Fruit fly (Drosophila melanogaster) Kc167 (cell line): ENCODE measurements around the gene CG13920.

Experiments used
- Myc ChIP-seq: fragments of >200 bp; optimal IDR thresholded peaks from 2 replicates; lab custom pipeline; 2017; ENCODE audit warnings: missing external identifiers
- Sin3A ChIP-seq: fragments of >200 bp; optimal IDR thresholded peaks from 2 replicates; lab custom pipeline; 2018; ENCODE audit warnings: missing external identifiers
- h ChIP-seq: fragments of >200 bp; optimal IDR thresholded peaks from 3 replicates; lab custom pipeline; 2018; ENCODE audit warnings: missing external identifiers
- insv ChIP-seq: fragments of >200 bp; optimal IDR thresholded peaks from 3 replicates; lab custom pipeline; 2018; ENCODE audit warnings: missing external identifiers
- psq ChIP-seq: fragments of >200 bp; optimal IDR thresholded peaks from 2 replicates; lab custom pipeline; 2017; ENCODE audit warnings: missing external identifiers
- ttk ChIP-seq: sonication (Bioruptor generic); optimal IDR thresholded peaks from 2 replicates; lab custom pipeline; 2017; ENCODE audit warnings: missing external identifiers

Gene CG13920

DNA sequence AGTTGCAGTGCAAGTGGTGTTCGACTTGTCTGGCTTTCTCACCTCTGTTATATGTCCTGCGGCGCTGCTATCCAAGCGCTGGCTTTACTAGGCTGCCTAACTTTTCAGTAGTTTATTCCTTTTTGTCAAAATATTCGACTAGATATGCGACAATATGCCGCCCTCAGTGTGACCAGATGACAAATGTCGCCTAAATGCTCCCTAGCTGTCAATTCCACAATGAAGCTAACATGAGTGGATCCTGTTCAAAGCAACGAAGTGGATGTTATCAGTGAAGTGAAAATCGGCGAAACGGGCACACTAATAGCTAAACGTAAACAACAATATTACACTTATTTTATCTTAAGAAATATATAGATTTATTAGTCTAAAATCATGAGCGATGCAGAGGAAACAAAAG is 16.1 kb downstream of the CG13920 start, which contains the start of the genes Srrm234 and CG7974:
Gene Srrm234, minus strand, starts transcription at position 189 of the 400 bp plus-strand sequence.
Gene CG7974, plus strand, starts transcription at position 263 of the 400 bp plus-strand sequence.
- TF ChIP-seq psq (lab: Kevin White, UChicago): no peak
- TF ChIP-seq ttk (lab: Kevin White, UChicago): no peak
- no peak for TF ChIP-seq insv (lab: Kevin White, UChicago)
- no peak for TF ChIP-seq Sin3A (lab: Kevin White, UChicago)
- no peak for TF ChIP-seq Myc (lab: Kevin White, UChicago)
- no peak for TF ChIP-seq h (lab: Kevin White, UChicago)

- TF ChIP-seq h (lab: Kevin White, UChicago): no peak
- TF ChIP-seq Myc (lab: Kevin White, UChicago): no peak
- no peak for TF ChIP-seq insv (lab: Kevin White, UChicago)
- no peak for TF ChIP-seq psq (lab: Kevin White, UChicago)
- no peak for TF ChIP-seq Sin3A (lab: Kevin White, UChicago)
- TF ChIP-seq ttk (lab: Kevin White, UChicago): no peak
Observed at dm6 chr3L:1665544-1665943, 16.8 kb downstream of the CG13920 start.

dm6 chr3L:1667423-1667822 is 18.7 kb downstream of the CG13920 start:
- TF ChIP-seq ttk (lab: Kevin White, UChicago): peak; percentile 94
- TF ChIP-seq insv (lab: Kevin White, UChicago): no peak

DNA sequence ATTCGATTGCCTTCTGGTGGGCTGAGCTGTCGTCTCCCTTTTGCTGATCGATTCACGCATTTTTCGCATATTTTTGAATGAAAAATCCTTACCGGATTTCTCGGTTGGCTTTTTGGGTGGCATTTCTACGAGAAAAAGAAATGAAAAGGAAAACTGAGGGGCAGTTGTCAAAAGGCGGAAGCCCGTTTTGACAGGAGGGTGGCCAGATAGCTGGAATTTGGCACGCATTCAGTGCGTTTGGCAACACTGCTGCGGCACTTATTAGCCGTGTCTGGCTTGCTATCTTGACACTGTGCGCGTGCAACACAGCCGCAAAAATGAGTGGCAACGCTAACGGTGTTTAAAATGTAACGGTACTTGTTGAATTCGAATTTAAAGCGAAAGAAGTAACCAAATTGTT is 19.8 kb downstream of the CG13920 start, which contains the start of gene RpL23A:
Gene RpL23A, minus strand, starts transcription at position 151 of the 400 bp plus-strand sequence.
- TF ChIP-seq Sin3A (lab: Kevin White, UChicago): no peak
- TF ChIP-seq psq (lab: Kevin White, UChicago): no peak
- TF ChIP-seq ttk (lab: Kevin White, UChicago): no peak
- no peak for TF ChIP-seq Myc (lab: Kevin White, UChicago)
- no peak for TF ChIP-seq insv (lab: Kevin White, UChicago)
- TF ChIP-seq h (lab: Kevin White, UChicago): no peak

- TF ChIP-seq psq (lab: Kevin White, UChicago): no peak
- no peak for TF ChIP-seq Myc (lab: Kevin White, UChicago)
- no peak for TF ChIP-seq Sin3A (lab: Kevin White, UChicago)
- TF ChIP-seq ttk (lab: Kevin White, UChicago): no peak
- no peak for TF ChIP-seq h (lab: Kevin White, UChicago)
- TF ChIP-seq insv (lab: Kevin White, UChicago): no peak
Observed at dm6 chr3L:1670008-1670407, 21.3 kb downstream of the CG13920 start, which contains the start of gene RabX5. RabX5 (minus strand) TSS chr3L:1670108.

dm6 chr3L:1672627-1673026 is 23.9 kb downstream of the CG13920 start, which contains the start of gene CG13930:
CG13930 (minus strand) TSS chr3L:1672727.
- TF ChIP-seq Myc (lab: Kevin White, UChicago): no peak
- no peak for TF ChIP-seq psq (lab: Kevin White, UChicago)
- TF ChIP-seq Sin3A (lab: Kevin White, UChicago): no peak
- no peak for TF ChIP-seq ttk (lab: Kevin White, UChicago)
- no peak for TF ChIP-seq insv (lab: Kevin White, UChicago)
- no peak for TF ChIP-seq h (lab: Kevin White, UChicago)

- TF ChIP-seq insv (lab: Kevin White, UChicago): no peak
- TF ChIP-seq psq (lab: Kevin White, UChicago): no peak
- TF ChIP-seq h (lab: Kevin White, UChicago): no peak
- no peak for TF ChIP-seq ttk (lab: Kevin White, UChicago)
- no peak for TF ChIP-seq Myc (lab: Kevin White, UChicago)
- TF ChIP-seq Sin3A (lab: Kevin White, UChicago): no peak
Observed at dm6 chr3L:1674381-1674780, 25.6 kb downstream of the CG13920 start, which contains the start of gene CG7991. CG7991 (plus strand) TSS chr3L:1674709.

- TF ChIP-seq h (lab: Kevin White, UChicago) (no peak), ttk (lab: Kevin White, UChicago) (no peak), Myc (lab: Kevin White, UChicago) (no peak), insv (lab: Kevin White, UChicago) (no peak), psq (lab: Kevin White, UChicago) (no peak), Sin3A (lab: Kevin White, UChicago) (no peak)
Observed at dm6 chr3L:1675242-1675641, 26.5 kb downstream of the CG13920 start.

DNA sequence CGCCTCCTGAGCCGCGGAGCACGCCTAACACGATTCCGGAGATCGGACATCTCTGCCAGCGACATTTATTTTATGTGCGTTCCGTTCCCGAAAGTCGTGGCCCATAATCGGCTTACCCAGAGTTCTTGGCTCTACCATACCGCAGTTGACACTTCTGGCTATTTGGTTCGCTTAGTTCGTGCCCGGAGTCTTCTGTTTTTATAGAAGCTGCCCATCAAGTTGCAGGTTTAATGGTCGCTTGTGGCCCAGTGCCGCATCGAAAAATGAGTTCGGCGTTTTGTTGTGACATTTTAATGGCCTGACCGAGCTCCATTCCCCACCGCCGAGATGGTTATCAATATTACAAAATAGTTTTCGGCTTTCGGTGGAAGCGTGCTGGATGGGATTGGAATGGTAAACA is 27.5 kb downstream of the CG13920 start:
- TF ChIP-seq h (lab: Kevin White, UChicago) (no peak), Sin3A (lab: Kevin White, UChicago) (no peak), ttk (lab: Kevin White, UChicago) (no peak), insv (lab: Kevin White, UChicago) (no peak), Myc (lab: Kevin White, UChicago) (no peak), psq (lab: Kevin White, UChicago) (no peak)

dm6 chr3L:1679394-1679793 is 30.6 kb downstream of the CG13920 start:
- TF ChIP-seq psq (lab: Kevin White, UChicago) (no peak), ttk (lab: Kevin White, UChicago) (no peak), Sin3A (lab: Kevin White, UChicago) (no peak), h (lab: Kevin White, UChicago) (no peak), insv (lab: Kevin White, UChicago) (no peak), Myc (lab: Kevin White, UChicago) (no peak)

DNA sequence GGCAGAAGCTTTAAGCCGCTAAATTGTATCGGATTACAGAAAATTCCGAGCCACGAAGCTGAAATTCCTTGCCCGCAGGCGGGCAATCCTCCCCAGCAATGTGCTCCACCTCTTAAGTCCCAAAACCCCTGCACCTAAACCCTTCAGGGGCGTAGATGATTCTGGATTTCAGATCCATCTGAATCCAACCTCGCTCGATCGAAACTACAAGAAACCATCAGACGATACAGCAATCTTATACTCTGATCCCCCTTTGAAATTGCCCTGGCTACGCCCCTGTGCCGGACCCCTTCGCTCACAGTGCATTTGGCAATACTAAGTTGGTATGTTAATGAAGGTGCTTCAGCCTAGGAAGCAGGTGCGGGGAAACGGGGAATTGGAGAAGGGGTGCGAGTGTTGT is 34.3 kb downstream of the CG13920 start:
- TF ChIP-seq ttk (lab: Kevin White, UChicago): no peak
- TF ChIP-seq Sin3A (lab: Kevin White, UChicago): no peak
- no peak for TF ChIP-seq Myc (lab: Kevin White, UChicago)
- no peak for TF ChIP-seq insv (lab: Kevin White, UChicago)
- TF ChIP-seq h (lab: Kevin White, UChicago): no peak
- no peak for TF ChIP-seq psq (lab: Kevin White, UChicago)

- TF ChIP-seq ttk (lab: Kevin White, UChicago) (no peak), h (lab: Kevin White, UChicago) (no peak), insv (lab: Kevin White, UChicago) (no peak), Sin3A (lab: Kevin White, UChicago) (no peak), Myc (lab: Kevin White, UChicago) (no peak), psq (lab: Kevin White, UChicago) (no peak)
Observed at dm6 chr3L:1688161-1688560, 39.4 kb downstream of the CG13920 start.
